Worm (Caenorhabditis elegans) whole organism, L4 larva: ENCODE measurements around the gene irld-8.

Experiments
- T20F7.1 ChIP-seq: fragments of 200-800 bp; sonication (Bioruptor generic); optimal IDR thresholded peaks from 2 replicates; lab custom pipeline; 2018; ENCODE audit warnings: mild to moderate bottlenecking, missing genetic modification characterization, missing compliant biosample characterization
- ceh-82 ChIP-seq: sonication (generic microtip); optimal IDR thresholded peaks from 2 replicates; lab custom pipeline; 2017; ENCODE audit warnings: missing biosample characterization, missing genetic modification characterization
- lin-13 ChIP-seq: fragments of 150-350 bp; optimal IDR thresholded peaks from 2 replicates; lab custom pipeline; 2014; ENCODE audit warnings: missing biosample characterization, missing genetic modification reagents, missing genetic modification characterization
- nhr-11 ChIP-seq: fragments of 150-350 bp; optimal IDR thresholded peaks from 2 replicates; lab custom pipeline; 2014; ENCODE audit warnings: missing biosample characterization, missing genetic modification characterization
- nhr-76 ChIP-seq: fragments of 150-350 bp; optimal IDR thresholded peaks from 2 replicates; lab custom pipeline; 2014; ENCODE audit warnings: missing biosample characterization, missing genetic modification characterization
- pqm-1 ChIP-seq: sonication (generic microtip); optimal IDR thresholded peaks from 2 replicates; lab custom pipeline; 2017; ENCODE audit warnings: missing biosample characterization, missing genetic modification characterization
- zag-1 ChIP-seq: fragments of 150-350 bp; optimal IDR thresholded peaks from 2 replicates; lab custom pipeline; 2014; ENCODE audit warnings: missing biosample characterization, missing genetic modification characterization
- zfp-3 ChIP-seq: fragments of 200-800 bp; sonication (Bioruptor generic); conservative IDR thresholded peaks from 2 replicates; pipeline ENCODE4 v1.3.6; 2022; ENCODE audit warnings: missing genetic modification reagents, missing genetic modification characterization, missing compliant biosample characterization

ce11 chrIV:8153163-8153562, 37.6 kb downstream of the irld-8 start:
- TF ChIP-seq nhr-76 (tag; lab: Kevin White, UChicago), result no peak
- no peak for TF ChIP-seq nhr-11 (tag; lab: Kevin White, UChicago)
- TF ChIP-seq T20F7.1, result no peak
- TF ChIP-seq zag-1, result no peak
- TF ChIP-seq zfp-3 (GFP tag; lab: Robert Waterston, UW), result no peak
- TF ChIP-seq ceh-82, result no peak
- TF ChIP-seq pqm-1 (tag; lab: Kevin White, UChicago), result no peak
- no peak for TF ChIP-seq lin-13 (GFP tag; lab: Kevin White, UChicago)
